Worm (Caenorhabditis elegans): ENCODE measurements around the gene C55A6.11.

Gene C55A6.11

DNA sequence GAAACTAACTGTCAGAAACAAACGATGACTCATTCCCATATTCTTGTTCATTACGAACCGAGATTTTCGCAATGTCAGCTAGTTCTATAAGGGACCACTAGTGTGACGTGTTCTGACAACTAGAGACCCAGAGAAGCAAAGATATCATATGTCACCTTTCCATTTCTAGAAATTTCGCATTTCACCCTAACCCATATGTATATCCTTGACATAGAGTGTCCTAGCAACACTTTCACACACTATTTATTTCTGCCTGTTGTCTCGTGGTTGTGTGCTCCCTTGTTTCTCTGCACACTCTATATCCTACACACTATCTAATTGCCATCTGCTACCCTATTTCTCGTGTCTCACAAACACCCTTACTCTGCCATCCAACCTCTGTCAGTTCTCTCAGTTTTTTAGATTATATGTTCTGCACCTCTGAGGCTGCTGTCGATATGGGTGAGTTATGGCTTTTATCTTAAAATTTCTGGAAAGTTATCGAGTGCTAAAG is 28.6 kb downstream of the C55A6.11 start, which contains the start of the genes F38B7.17 and F38B7.3 (continued):
- TF ChIP-seq ceh-34 (tag; optimal IDR thresholded peaks at IDR 0.05) (peak; percentile 42), ztf-16 (tag; optimal IDR thresholded peaks at IDR 0.05) (no peak), K02D7.2 (tag; optimal IDR thresholded peaks at IDR 0.05) (no peak), unc-55 (GFP tag; optimal IDR thresholded peaks at IDR 0.05) (peak; percentile 51), hlh-8 (tag; optimal IDR thresholded peaks at IDR 0.05) (peak; percentile 12), syd-9 (tag; optimal IDR thresholded peaks at IDR 0.05) (no peak), ceh-19 (GFP tag; optimal IDR thresholded peaks at IDR 0.05) (peak; percentile 39), Y22D7AL.16 (tag; optimal IDR thresholded peaks at IDR 0.05) (no peak), pax-1 (tag; optimal IDR thresholded peaks at IDR 0.05) (no peak), fax-1 (tag; optimal IDR thresholded peaks at IDR 0.05) (no peak), C38D4.7 (GFP tag; optimal IDR thresholded peaks at IDR 0.05) (no peak), ceh-48 (tag; optimal IDR thresholded peaks at IDR 0.05) (no peak), nhr-11 (tag; optimal IDR thresholded peaks at IDR 0.05) (no peak), elt-2 (tag; optimal IDR thresholded peaks at IDR 0.05) (peak; percentile 71), fkh-10 (GFP tag; optimal IDR thresholded peaks at IDR 0.05) (no peak), C08G9.2 (tag; optimal IDR thresholded peaks at IDR 0.05) (no peak), odd-2 (tag; optimal IDR thresholded peaks at IDR 0.05) (no peak), fkh-6 (tag; optimal IDR thresholded peaks at IDR 0.05) (no peak), gmeb-2 (tag; optimal IDR thresholded peaks at IDR 0.05) (no peak), tbx-7 (tag; optimal IDR thresholded peaks at IDR 0.05) (no peak), mec-3 (tag; optimal IDR thresholded peaks at IDR 0.05; ENCODE audit: borderline replicate concordance) (no peak), eyg-1 (tag; optimal IDR thresholded peaks at IDR 0.05) (no peak), hlh-13 (GFP tag; optimal IDR thresholded peaks at IDR 0.05) (no peak), pha-2 (tag; optimal IDR thresholded peaks at IDR 0.05) (no peak), sdc-2 (tag; optimal IDR thresholded peaks at IDR 0.05) (no peak), dve-1 (tag; optimal IDR thresholded peaks at IDR 0.05) (peak; percentile 36), sox-2 (GFP tag; IDR thresholded peaks at IDR 0.05) (no peak), unc-3 (GFP tag; conservative IDR thresholded peaks at IDR 0.05) (no peak), unc-3 (tag; optimal IDR thresholded peaks at IDR 0.05) (no peak), zip-5 (tag; optimal IDR thresholded peaks at IDR 0.05) (no peak), unc-86 (tag; optimal IDR thresholded peaks at IDR 0.05) (no peak), ets-4 (tag; optimal IDR thresholded peaks at IDR 0.05) (no peak)

DNA sequence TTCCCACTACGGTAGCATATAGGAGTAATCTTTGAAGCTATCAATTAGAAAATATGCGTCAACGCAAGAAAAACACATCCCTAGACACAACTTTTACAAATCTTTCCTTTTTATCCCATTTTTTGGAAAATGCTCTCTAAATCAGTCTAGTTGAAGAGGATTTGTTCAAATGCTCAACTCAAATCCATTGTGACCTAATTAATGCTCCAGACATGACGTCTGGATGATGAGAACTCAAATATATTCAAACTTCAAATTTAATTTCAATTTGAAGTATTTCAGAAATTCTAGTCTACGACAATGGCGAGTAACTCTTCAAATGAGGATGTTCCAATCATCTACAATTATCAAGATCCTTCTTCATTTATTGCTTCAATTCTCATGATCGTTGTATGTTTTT is 32.1 kb downstream of the C55A6.11 start, which contains the start of gene srx-85:
srx-85 (plus strand) TSS at position 301 of the 400 bp plus-strand sequence.
- TF ChIP-seq dve-1 (tag; optimal IDR thresholded peaks at IDR 0.05), result no peak
- TF ChIP-seq ceh-45 (GFP tag; IDR thresholded peaks at IDR 0.05), result no peak
- TF ChIP-seq dmd-4 (tag; optimal IDR thresholded peaks at IDR 0.05; ENCODE audit: borderline replicate concordance), result no peak
- no peak for TF ChIP-seq gmeb-2 (tag; optimal IDR thresholded peaks at IDR 0.05)
- no peak for TF ChIP-seq ceh-24 (tag; optimal IDR thresholded peaks at IDR 0.05)
- no peak for TF ChIP-seq ceh-19 (GFP tag; optimal IDR thresholded peaks at IDR 0.05)
- TF ChIP-seq nfya-1 (tag; optimal IDR thresholded peaks at IDR 0.05), result no peak
- TF ChIP-seq lin-11 (tag; optimal IDR thresholded peaks at IDR 0.05), result no peak
- no peak for TF ChIP-seq elt-2 (tag; optimal IDR thresholded peaks at IDR 0.05)
- no peak for TF ChIP-seq fkh-10 (GFP tag; optimal IDR thresholded peaks at IDR 0.05)
- TF ChIP-seq zip-5 (tag; optimal IDR thresholded peaks at IDR 0.05), result no peak
- no peak for TF ChIP-seq pha-2 (tag; optimal IDR thresholded peaks at IDR 0.05)
- TF ChIP-seq rnt-1 (tag; optimal IDR thresholded peaks at IDR 0.05), result no peak
- TF ChIP-seq ceh-9 (tag; optimal IDR thresholded peaks at IDR 0.05), result no peak
- no peak for TF ChIP-seq ceh-22 (tag; optimal IDR thresholded peaks at IDR 0.05)

DNA sequence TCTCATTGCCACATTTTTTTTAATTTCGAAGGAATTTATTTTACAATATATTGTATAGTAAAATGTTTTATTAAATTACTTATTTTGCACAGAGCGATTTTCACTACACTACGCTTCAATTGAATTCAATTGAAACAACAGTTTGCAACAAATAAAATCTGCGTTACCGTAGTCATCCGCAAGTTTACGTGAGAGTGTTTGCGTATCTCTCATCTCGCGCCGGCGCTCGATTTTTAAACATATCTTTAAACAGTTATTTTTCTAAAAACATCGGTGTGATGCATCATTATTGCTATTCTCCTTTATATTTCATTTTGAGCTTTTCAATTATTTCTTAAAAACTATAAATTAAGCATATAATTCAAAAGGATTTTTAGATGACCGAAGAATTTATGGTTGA is 33.9 kb downstream of the C55A6.11 start, which contains the start of gene duo-1:
duo-1 (plus strand) TSS at position 371 of the 400 bp plus-strand sequence.
- TF ChIP-seq Y22D7AL.16 (tag; optimal IDR thresholded peaks at IDR 0.05) (no peak), K02D7.2 (tag; optimal IDR thresholded peaks at IDR 0.05) (no peak), unc-86 (tag; optimal IDR thresholded peaks at IDR 0.05) (no peak), ets-4 (tag; optimal IDR thresholded peaks at IDR 0.05) (no peak), npax-4 (tag; optimal IDR thresholded peaks at IDR 0.05) (no peak), elt-2 (tag; optimal IDR thresholded peaks at IDR 0.05) (no peak), fax-1 (tag; optimal IDR thresholded peaks at IDR 0.05) (no peak), ceh-22 (tag; optimal IDR thresholded peaks at IDR 0.05) (no peak), tbx-2 (tag; optimal IDR thresholded peaks at IDR 0.05) (no peak), pqm-1 (tag; optimal IDR thresholded peaks at IDR 0.05) (no peak), lin-11 (tag; optimal IDR thresholded peaks at IDR 0.05) (no peak), rnt-1 (tag; optimal IDR thresholded peaks at IDR 0.05) (no peak), eyg-1 (tag; optimal IDR thresholded peaks at IDR 0.05) (no peak), dmd-4 (tag; optimal IDR thresholded peaks at IDR 0.05; ENCODE audit: borderline replicate concordance) (no peak), pha-4 (tag; optimal IDR thresholded peaks at IDR 0.05) (no peak)

Data from whole organism, late embryonic.